Worm (Caenorhabditis elegans): ENCODE measurements around the gene ugt-1.

ugt-1 gene

ce11 chrV:10395173-10395766 is at the start of gene ugt-1, which contains the start of gene col-151:
TSS of gene ugt-1 (plus strand) at chrV:10395663.
TSS of gene col-151 (minus strand) at chrV:10395223.
- TF ChIP-seq sox-2 (GFP tag; IDR thresholded peaks at IDR 0.05) (no peak), hlh-15 (tag; optimal IDR thresholded peaks at IDR 0.05) (no peak), pag-3 (tag; optimal IDR thresholded peaks at IDR 0.05; ENCODE audit: borderline replicate concordance) (no peak), nhr-232 (tag; optimal IDR thresholded peaks at IDR 0.05) (no peak), zip-5 (tag; optimal IDR thresholded peaks at IDR 0.05) (no peak), ceh-9 (tag; optimal IDR thresholded peaks at IDR 0.05) (no peak), C38D4.7 (GFP tag; optimal IDR thresholded peaks at IDR 0.05) (no peak), ets-4 (tag; optimal IDR thresholded peaks at IDR 0.05) (no peak), pros-1 (tag; optimal IDR thresholded peaks at IDR 0.05) (no peak), ceh-48 (tag; optimal IDR thresholded peaks at IDR 0.05) (no peak), pha-4 (tag; optimal IDR thresholded peaks at IDR 0.05) (no peak), unc-3 (GFP tag; conservative IDR thresholded peaks at IDR 0.05) (no peak), unc-3 (tag; optimal IDR thresholded peaks at IDR 0.05) (no peak), elt-2 (tag; optimal IDR thresholded peaks at IDR 0.05) (no peak), che-1 (tag; optimal IDR thresholded peaks at IDR 0.05) (no peak), sdc-2 (tag; optimal IDR thresholded peaks at IDR 0.05) (no peak), ceh-45 (GFP tag; IDR thresholded peaks at IDR 0.05) (no peak), K09A11.1 (tag; optimal IDR thresholded peaks at IDR 0.05; ENCODE audit: insufficient read depth) (no peak), Y22D7AL.16 (tag; optimal IDR thresholded peaks at IDR 0.05) (no peak)

ce11 chrV:10350054-10350453 is 45.4 kb upstream of the ugt-1 start, which contains the start of gene K07C5.9:
TSS of gene K07C5.9 (minus strand) at chrV:10350154.
- TF ChIP-seq C08G9.2 (tag; optimal IDR thresholded peaks at IDR 0.05) (no peak), ref-2 (tag; optimal IDR thresholded peaks at IDR 0.05) (no peak), unc-55 (GFP tag; optimal IDR thresholded peaks at IDR 0.05) (no peak)

- TF ChIP-seq nfya-1 (tag; optimal IDR thresholded peaks at IDR 0.05): peak; percentile 58
- TF ChIP-seq fkh-6 (tag; optimal IDR thresholded peaks at IDR 0.05): no peak
- TF ChIP-seq lin-11 (tag; optimal IDR thresholded peaks at IDR 0.05): no peak
- TF ChIP-seq tbx-2 (tag; optimal IDR thresholded peaks at IDR 0.05): peak; percentile 15
- TF ChIP-seq tbx-7 (tag; optimal IDR thresholded peaks at IDR 0.05): peak; percentile 8
- peak; percentile 7 for TF ChIP-seq unc-42 (tag; optimal IDR thresholded peaks at IDR 0.05)
- no peak for TF ChIP-seq T23F11.4 (GFP tag; optimal IDR thresholded peaks at IDR 0.05)
- no peak for TF ChIP-seq rnt-1 (tag; optimal IDR thresholded peaks at IDR 0.05)
- TF ChIP-seq sox-4 (tag; optimal IDR thresholded peaks at IDR 0.05): no peak
- no peak for TF ChIP-seq lim-6 (tag; optimal IDR thresholded peaks at IDR 0.05)
- no peak for TF ChIP-seq ceh-14 (tag; optimal IDR thresholded peaks at IDR 0.05)
- TF ChIP-seq ceh-31 (tag; optimal IDR thresholded peaks at IDR 0.05): peak; percentile 48
- TF ChIP-seq che-1 (tag; optimal IDR thresholded peaks at IDR 0.05): no peak
- no peak for TF ChIP-seq ztf-16 (tag; optimal IDR thresholded peaks at IDR 0.05)
Observed at ce11 chrV:10352928-10353427, 42.5 kb upstream of the ugt-1 start, which contains the start of gene nol-56. TSS of gene nol-56 (minus strand) at chrV:10352978.

ce11 chrV:10355773-10356335 is 39.6 kb upstream of the ugt-1 start, which contains the start of gene sluh-7:
TSS of gene sluh-7 (minus strand) at chrV:10355823.
- TF ChIP-seq elt-4 (tag; optimal IDR thresholded peaks at IDR 0.05) (no peak), ceh-48 (tag; optimal IDR thresholded peaks at IDR 0.05) (no peak), nfya-1 (tag; optimal IDR thresholded peaks at IDR 0.05) (peak; percentile 50), tbx-7 (tag; optimal IDR thresholded peaks at IDR 0.05) (peak; percentile 93), ceh-18 (tag; optimal IDR thresholded peaks at IDR 0.05) (peak; percentile 32), ceh-31 (tag; optimal IDR thresholded peaks at IDR 0.05) (peak; percentile 96), odd-2 (tag; optimal IDR thresholded peaks at IDR 0.05) (no peak), pha-2 (tag; optimal IDR thresholded peaks at IDR 0.05) (peak; percentile 8), ceh-34 (tag; optimal IDR thresholded peaks at IDR 0.05) (peak; percentile 52), tbx-2 (tag; optimal IDR thresholded peaks at IDR 0.05) (peak; percentile 95), hlh-13 (GFP tag; optimal IDR thresholded peaks at IDR 0.05) (no peak), dve-1 (tag; optimal IDR thresholded peaks at IDR 0.05) (no peak), ttx-3 (tag; optimal IDR thresholded peaks at IDR 0.05) (peak; percentile 44), eyg-1 (tag; optimal IDR thresholded peaks at IDR 0.05) (peak; percentile 19), npax-4 (tag; optimal IDR thresholded peaks at IDR 0.05) (no peak), pat-9 (tag; optimal IDR thresholded peaks at IDR 0.05) (no peak), unc-42 (tag; optimal IDR thresholded peaks at IDR 0.05) (peak; percentile 11), hlh-8 (tag; optimal IDR thresholded peaks at IDR 0.05) (peak; percentile 91), che-1 (tag; optimal IDR thresholded peaks at IDR 0.05) (no peak)

Data from whole organism, late embryonic.